Worm (Caenorhabditis elegans): ENCODE results near the gene C41C4.9.

DNA sequence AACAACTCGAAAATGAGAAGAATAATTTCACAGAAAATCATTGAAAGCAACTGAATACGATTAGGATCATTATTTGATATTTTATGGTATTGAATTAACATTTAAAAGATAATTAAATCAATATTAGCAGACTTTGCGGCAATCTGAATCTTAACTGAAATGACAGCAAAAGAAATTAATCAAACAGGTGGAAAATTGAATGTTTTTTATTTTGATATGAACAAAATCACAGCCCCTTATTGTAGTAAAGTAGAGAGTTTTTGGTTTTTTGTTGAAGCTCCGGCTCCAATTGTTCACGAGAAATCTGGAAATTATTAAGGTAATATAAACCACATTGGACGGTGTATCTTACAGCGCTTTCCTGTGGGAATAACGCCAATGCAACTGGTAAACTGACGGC, 5.4 kb upstream of the C41C4.9 start, which contains the start of gene sre-2:
- no peak for TF ChIP-seq ztf-11 (tag; optimal IDR thresholded peaks at IDR 0.05)
- TF ChIP-seq lsy-2 (tag; optimal IDR thresholded peaks at IDR 0.05): no peak

All from whole organism, mixed stage, embryonic.